Worm (Caenorhabditis elegans): Measurements from ENCODE around the gene F22F4.9.

ce11 chrX:5977754-5978153 lies 21.6 kb downstream of the F22F4.9 start, which contains the start of gene kin-2:
- TF ChIP-seq R02D3.7 (tag; optimal IDR thresholded peaks at IDR 0.05) (no peak), ama-1 (optimal IDR thresholded peaks at IDR 0.05) (no peak), pha-4 (GFP tag; IDR thresholded peaks at IDR 0.05) (no peak), pha-4 (tag; optimal IDR thresholded peaks at IDR 0.05) (no peak), snpc-4 (tag; optimal IDR thresholded peaks at IDR 0.05) (no peak), attf-4 (tag; optimal IDR thresholded peaks at IDR 0.05) (no peak), dpl-1 (GFP tag; optimal IDR thresholded peaks at IDR 0.05) (no peak), ceh-82 (tag; optimal IDR thresholded peaks at IDR 0.05) (no peak), mdt-29 (GFP tag; IDR thresholded peaks at IDR 0.05) (no peak), ceh-28 (tag; optimal IDR thresholded peaks at IDR 0.05) (no peak), dmd-8 (GFP tag; IDR thresholded peaks at IDR 0.05) (no peak), ceh-20 (GFP tag; IDR thresholded peaks at IDR 0.05) (no peak)
